Worm (Caenorhabditis elegans): ENCODE data around the gene col-143.

col-143 gene

ce11 chrV:6821509-6821908 is 13.9 kb upstream of the col-143 start, which contains the start of gene T15B7.8:
Gene T15B7.8, plus strand, starts transcription at chrV:6821809.
- TF ChIP-seq cey-2 (tag; optimal IDR thresholded peaks at IDR 0.05; ENCODE audit: borderline replicate concordance, insufficient read depth): no peak
- no peak for TF ChIP-seq tag-97 (GFP tag; IDR thresholded peaks at IDR 0.05)
- TF ChIP-seq F26F4.8 (GFP tag; conservative IDR thresholded peaks at IDR 0.05): no peak
- TF ChIP-seq nhr-6 (tag; optimal IDR thresholded peaks at IDR 0.05): no peak
- TF ChIP-seq Y5F2A.4 (GFP tag; optimal IDR thresholded peaks at IDR 0.05): no peak
- TF ChIP-seq ceh-28 (tag; optimal IDR thresholded peaks at IDR 0.05): no peak
- no peak for TF ChIP-seq nhr-111 (GFP tag; optimal IDR thresholded peaks at IDR 0.05)
- no peak for TF ChIP-seq egl-43 (GFP tag; IDR thresholded peaks at IDR 0.05)
- no peak for TF ChIP-seq lin-15B (tag; optimal IDR thresholded peaks at IDR 0.05)

ce11 chrV:6823432-6823831 is 12.0 kb upstream of the col-143 start:
- TF ChIP-seq zfp-3 (GFP tag; conservative IDR thresholded peaks at IDR 0.05): no peak
- peak; percentile 87 for TF ChIP-seq nhr-28 (tag; optimal IDR thresholded peaks at IDR 0.05)
- TF ChIP-seq unc-62 (GFP tag; optimal IDR thresholded peaks at IDR 0.05 in 1 of 2): peak in 1 of 2 experiments; percentile 81
- TF ChIP-seq unc-62 (tag; optimal IDR thresholded peaks at IDR 0.05): no peak
- TF ChIP-seq dve-1 (tag; optimal IDR thresholded peaks at IDR 0.05; ENCODE audit: insufficient read depth): no peak
- peak; percentile 93 for TF ChIP-seq dmd-6 (GFP tag; IDR thresholded peaks at IDR 0.05)
- peak; percentile 4 for TF ChIP-seq T20F7.1 (GFP tag; optimal IDR thresholded peaks at IDR 0.05)
- peak; percentile 58 for TF ChIP-seq nhr-77 (tag; optimal IDR thresholded peaks at IDR 0.05)
- peak; percentile 93 for TF ChIP-seq pqm-1 (tag; optimal IDR thresholded peaks at IDR 0.05)

- no peak for TF ChIP-seq nhr-76 (tag; optimal IDR thresholded peaks at IDR 0.05)
- no peak for TF ChIP-seq skn-1 (tag; optimal IDR thresholded peaks at IDR 0.05)
- TF ChIP-seq dmd-6 (GFP tag; IDR thresholded peaks at IDR 0.05): no peak
- TF ChIP-seq lin-39 (tag; optimal IDR thresholded peaks at IDR 0.05): no peak
- TF ChIP-seq ceh-32 (tag; optimal IDR thresholded peaks at IDR 0.05; ENCODE audit: poor library complexity): no peak
- TF ChIP-seq aha-1 (tag): no peak
- TF ChIP-seq lsy-2 (tag; optimal IDR thresholded peaks at IDR 0.05): no peak
- TF ChIP-seq unc-39 (tag; optimal IDR thresholded peaks at IDR 0.05): no peak
- no peak for TF ChIP-seq ceh-82 (tag; optimal IDR thresholded peaks at IDR 0.05)
- TF ChIP-seq lin-15B (tag; optimal IDR thresholded peaks at IDR 0.05): no peak
- no peak for TF ChIP-seq set-16 (GFP tag; IDR thresholded peaks at IDR 0.05)
- no peak for TF ChIP-seq hlh-30 (tag; optimal IDR thresholded peaks at IDR 0.05; ENCODE audit: insufficient read depth)
- no peak for TF ChIP-seq mdt-29 (GFP tag; IDR thresholded peaks at IDR 0.05)
- TF ChIP-seq F49E8.2 (tag; optimal IDR thresholded peaks at IDR 0.05; ENCODE audit: borderline replicate concordance): no peak
- TF ChIP-seq dmd-9 (GFP tag; IDR thresholded peaks at IDR 0.05): no peak
- no peak for TF ChIP-seq nhr-25 (tag; optimal IDR thresholded peaks at IDR 0.05; ENCODE audit: borderline replicate concordance, insufficient read depth)
- no peak for TF ChIP-seq vab-7 (GFP tag; IDR thresholded peaks at IDR 0.05)
- TF ChIP-seq fkh-10 (GFP tag; optimal IDR thresholded peaks at IDR 0.05): no peak
Measured at ce11 chrV:6828786-6829185, 6.6 kb upstream of the col-143 start, which contains the start of gene dmsr-15. Gene dmsr-15, minus strand, starts transcription at chrV:6828886.

ce11 chrV:6829404-6829803 is 6.0 kb upstream of the col-143 start, which contains the start of gene col-141:
Gene col-141, plus strand, starts transcription at chrV:6829704.
- TF ChIP-seq tra-1 (GFP tag; IDR thresholded peaks at IDR 0.05) (no peak), zip-11 (GFP tag; IDR thresholded peaks at IDR 0.05) (no peak), ceh-28 (tag; optimal IDR thresholded peaks at IDR 0.05) (no peak), ceh-32 (tag; optimal IDR thresholded peaks at IDR 0.05; ENCODE audit: poor library complexity) (no peak), R02D3.7 (tag; optimal IDR thresholded peaks at IDR 0.05) (no peak), ceh-20 (GFP tag; IDR thresholded peaks at IDR 0.05) (no peak), lin-1 (GFP tag; IDR thresholded peaks at IDR 0.05) (no peak), hlh-11 (tag; optimal IDR thresholded peaks at IDR 0.05) (no peak), F10B5.3 (tag; optimal IDR thresholded peaks at IDR 0.05) (no peak)
